Worm (Caenorhabditis elegans) whole organism, L1 larva: ENCODE data around the gene utp-20.

Source experiments
- C04F5.9 ChIP-seq: sonication (generic microtip); optimal IDR thresholded peaks from 2 replicates; lab custom pipeline; 2016; ENCODE audit warnings: missing genetic modification characterization, missing compliant biosample characterization
- C16A3.4 ChIP-seq: fragments of 150-350 bp; optimal IDR thresholded peaks from 2 replicates; lab custom pipeline; 2014; ENCODE audit warnings: missing biosample characterization, missing genetic modification characterization
- aha-1 ChIP-seq: fragments of 150-350 bp; optimal IDR thresholded peaks from 2 replicates; lab custom pipeline; 2014; ENCODE audit warnings: missing biosample characterization, missing genetic modification characterization
- aly-2 ChIP-seq: fragments of 150-350 bp; optimal IDR thresholded peaks from 2 replicates; lab custom pipeline; 2014; ENCODE audit warnings: missing biosample characterization, missing genetic modification characterization
- ama-1 ChIP-seq: fragments of 150-350 bp; optimal IDR thresholded peaks from 2 replicates; lab custom pipeline; 2014
- blmp-1 ChIP-seq: fragments of 150-350 bp; optimal IDR thresholded peaks from 2 replicates; lab custom pipeline; 2014; ENCODE audit warnings: missing biosample characterization, missing genetic modification characterization
- ces-1 ChIP-seq: fragments of 150-350 bp; optimal IDR thresholded peaks from 2 replicates; lab custom pipeline; 2014; ENCODE audit warnings: missing biosample characterization, missing genetic modification reagents, missing genetic modification characterization
- dpl-1 ChIP-seq, 3 experiments: fragments of 150-350 bp in 2 of 3; sonication (generic microtip) in 1 of 3; optimal IDR thresholded peaks; 2 replicates each; lab custom pipeline; 2014 to 2017; ENCODE audit warnings: missing biosample characterization in 3 of 3, missing genetic modification characterization in 3 of 3, missing genetic modification reagents in 3 of 3
- efl-1 ChIP-seq, 4 experiments: fragments of 150-350 bp; optimal IDR thresholded peaks in 3 of 4; peaks in 1 of 4; 1 replicate in 1 of 4; 2 replicates in 3 of 4; lab custom pipeline; 2014; ENCODE audit warnings: missing biosample characterization in 2 of 4, missing genetic modification characterization in 2 of 4, missing genetic modification reagents in 2 of 4
- efl-3 ChIP-seq: fragments of 200-800 bp; sonication (Bioruptor generic); optimal IDR thresholded peaks from 2 replicates; lab custom pipeline; 2018; ENCODE audit warnings: mild to moderate bottlenecking, missing genetic modification characterization, missing compliant biosample characterization
- egl-13 ChIP-seq: sonication (generic microtip); optimal IDR thresholded peaks from 2 replicates; lab custom pipeline; 2016; ENCODE audit warnings: missing genotype, missing genetic modification reagents, missing genetic modification characterization, missing compliant biosample characterization
- elt-2 ChIP-seq: sonication (generic microtip); optimal IDR thresholded peaks from 2 replicates; lab custom pipeline; 2016; ENCODE audit warnings: missing genetic modification characterization, mild to moderate bottlenecking, inconsistent platforms, missing compliant biosample characterization, missing genetic modification reagents
- fkh-8 ChIP-seq: sonication (generic microtip); optimal IDR thresholded peaks from 2 replicates; lab custom pipeline; 2016; ENCODE audit warnings: mild to moderate bottlenecking, missing genetic modification characterization, missing compliant biosample characterization
- grh-1 ChIP-seq: fragments of 200-800 bp; sonication (Bioruptor generic); IDR thresholded peaks from 2 replicates; pipeline ENCODE4 v1.3.6; 2022; ENCODE audit warnings: missing genetic modification reagents, missing genetic modification characterization, missing compliant biosample characterization
- hlh-17 ChIP-seq: fragments of 200-800 bp; sonication (Bioruptor generic); optimal IDR thresholded peaks from 2 replicates; lab custom pipeline; 2018; ENCODE audit warnings: missing genetic modification characterization, mild to moderate bottlenecking, missing compliant biosample characterization, moderate library complexity, borderline replicate concordance
- hlh-4 ChIP-seq: sonication (generic microtip); optimal IDR thresholded peaks from 2 replicates; lab custom pipeline; 2016; ENCODE audit warnings: mild to moderate bottlenecking, missing genetic modification characterization, missing compliant biosample characterization
- irx-1 ChIP-seq: sonication (generic microtip); optimal IDR thresholded peaks from 2 replicates; lab custom pipeline; 2016; ENCODE audit warnings: missing genetic modification characterization, missing compliant biosample characterization
- isw-1 ChIP-seq: fragments of 200-800 bp; sonication (Bioruptor generic); IDR thresholded peaks from 2 replicates; pipeline ENCODE4 v1.3.6; 2022; ENCODE audit warnings: missing genetic modification characterization, missing compliant biosample characterization
- lin-35 ChIP-seq, 2 experiments: fragments of 150-350 bp; optimal IDR thresholded peaks; 2 replicates each; lab custom pipeline; 2014; ENCODE audit warnings: missing biosample characterization in 2 of 2, missing genetic modification characterization in 2 of 2, missing genetic modification reagents in 2 of 2
- lin-39 ChIP-seq: fragments of 150-350 bp; optimal IDR thresholded peaks from 2 replicates; lab custom pipeline; 2014; ENCODE audit warnings: missing biosample characterization, missing genetic modification reagents, missing genetic modification characterization
- lsy-2 ChIP-seq, 2 experiments: fragments of 150-350 bp; optimal IDR thresholded peaks; 2 replicates each; lab custom pipeline; 2014; ENCODE audit warnings: missing biosample characterization in 2 of 2, missing genetic modification characterization in 2 of 2
- mdl-1 ChIP-seq, 2 experiments: fragments of 150-350 bp; optimal IDR thresholded peaks; 2 replicates each; lab custom pipeline; 2014 to 2017; ENCODE audit warnings: missing biosample characterization in 2 of 2, missing genetic modification characterization in 2 of 2, inconsistent platforms in 1 of 2
- mep-1 ChIP-seq: fragments of 150-350 bp; optimal IDR thresholded peaks from 2 replicates; lab custom pipeline; 2014; ENCODE audit warnings: missing biosample characterization, missing genetic modification characterization
- nhr-237 ChIP-seq: fragments of 150-350 bp; optimal IDR thresholded peaks from 2 replicates; lab custom pipeline; 2014; ENCODE audit warnings: missing biosample characterization, missing genetic modification characterization
- nhr-85 ChIP-seq: sonication (generic microtip); peaks from one replicate; lab custom pipeline; 2016; ENCODE audit warnings: missing genetic modification characterization, inconsistent platforms, missing compliant biosample characterization
- nhr-90 ChIP-seq: sonication (generic microtip); optimal IDR thresholded peaks from 2 replicates; lab custom pipeline; 2016; ENCODE audit warnings: mild to moderate bottlenecking, missing genetic modification characterization, missing compliant biosample characterization; ENCODE audit not compliant: poor library complexity
- pax-3 ChIP-seq: fragments of 200-800 bp; sonication (Bioruptor generic); optimal IDR thresholded peaks from 2 replicates; lab custom pipeline; 2018; ENCODE audit warnings: mild to moderate bottlenecking, missing genetic modification characterization, moderate library complexity, missing compliant biosample characterization
- pqm-1 ChIP-seq: sonication (generic microtip); optimal IDR thresholded peaks from 3 replicates; lab custom pipeline; 2017; ENCODE audit warnings: missing biosample characterization, missing genetic modification characterization
- snpc-4 ChIP-seq: fragments of 150-350 bp; optimal IDR thresholded peaks from 2 replicates; lab custom pipeline; 2014; ENCODE audit warnings: missing biosample characterization, missing genetic modification characterization
- sup-37 ChIP-seq: fragments of 200-800 bp; sonication (Bioruptor generic); optimal IDR thresholded peaks from 2 replicates; lab custom pipeline; 2018; ENCODE audit warnings: mild to moderate bottlenecking, missing genetic modification characterization, missing compliant biosample characterization
- tlp-1 ChIP-seq: fragments of 150-350 bp; optimal IDR thresholded peaks from 2 replicates; lab custom pipeline; 2014; ENCODE audit warnings: missing biosample characterization, missing genetic modification characterization
- unc-130 ChIP-seq: fragments of 150-350 bp; optimal IDR thresholded peaks from 2 replicates; lab custom pipeline; 2017; ENCODE audit warnings: missing biosample characterization, missing genetic modification characterization, inconsistent platforms
- unc-98 ChIP-seq: fragments of 200-800 bp; sonication (Bioruptor generic); IDR thresholded peaks from 2 replicates; pipeline ENCODE4 v1.3.6; 2022; ENCODE audit warnings: missing genetic modification characterization, missing compliant biosample characterization
- xbp-1 ChIP-seq: sonication (generic microtip); optimal IDR thresholded peaks from 2 replicates; lab custom pipeline; 2016; ENCODE audit warnings: missing genetic modification characterization, missing compliant biosample characterization
- zip-4 ChIP-seq: fragments of 200-800 bp; sonication (Bioruptor generic); optimal IDR thresholded peaks from 2 replicates; lab custom pipeline; 2018; ENCODE audit warnings: mild to moderate bottlenecking, missing genetic modification characterization, moderate library complexity, missing compliant biosample characterization

The utp-20 gene

ce11 chrII:6513357-6513756 is 22.8 kb upstream of the utp-20 start:
- TF ChIP-seq unc-130: no peak
- peak; percentile 65 for TF ChIP-seq blmp-1 (tag; lab: Kevin White, UChicago)

- TF ChIP-seq tlp-1 (tag; lab: Kevin White, UChicago) (no peak), efl-1 (optimal IDR thresholded peaks at IDR 0.05; lab: Kevin White, UChicago) (no peak), efl-1 (GFP tag; optimal IDR thresholded peaks at IDR 0.05 in 1 of 2; lab: Kevin White, UChicago) (peak in 1 of 2 experiments; percentile 9), ama-1 (lab: Kevin White, UChicago) (no peak), irx-1 (tag; lab: Kevin White, UChicago) (no peak), grh-1 (GFP tag; lab: Robert Waterston, UW) (no peak), zip-4 (no peak)
- TF ChIP-seq, all 84 proteins: peak for 1
Observed at ce11 chrII:6513911-6514310, 22.3 kb upstream of the utp-20 start, which contains the start of gene R05G9R.1. Gene R05G9R.1, minus strand, starts transcription at chrII:6514011.

DNA sequence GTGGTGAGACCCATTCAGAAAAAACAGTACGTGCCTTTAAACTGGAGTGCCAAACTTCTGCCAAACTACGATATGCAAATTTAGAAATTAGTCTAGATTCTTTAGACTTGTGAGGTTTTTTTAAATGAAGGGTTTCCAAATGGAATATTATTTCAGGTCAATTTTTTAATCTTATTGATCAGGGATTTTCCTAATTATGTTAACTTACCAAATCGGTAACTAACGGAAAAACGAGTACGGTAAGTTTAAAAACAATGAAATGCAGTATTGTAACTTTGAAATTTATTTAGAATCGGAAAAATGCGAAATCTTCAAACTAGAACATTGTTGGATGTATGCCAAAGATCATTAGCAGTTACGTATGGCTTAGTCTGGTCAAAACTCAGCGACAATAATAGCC is 19.9 kb upstream of the utp-20 start, which contains the start of gene C56E6.7:
C56E6.7 (plus strand) TSS at position 301 of the 400 bp plus-strand sequence.
- no peak for TF ChIP-seq blmp-1 (tag; lab: Kevin White, UChicago)
- no peak for TF ChIP-seq ces-1 (GFP tag; lab: Kevin White, UChicago)
- no peak for TF ChIP-seq sup-37
- TF ChIP-seq hlh-17: no peak
- no peak for TF ChIP-seq nhr-237
- TF ChIP-seq fkh-8 (tag; lab: Kevin White, UChicago): no peak
- no peak for TF ChIP-seq hlh-4
- no peak for TF ChIP-seq C16A3.4 (tag; lab: Kevin White, UChicago)
- no peak for TF ChIP-seq aly-2 (tag; lab: Kevin White, UChicago)
- no peak for TF ChIP-seq snpc-4 (tag; lab: Kevin White, UChicago)
- no peak for TF ChIP-seq irx-1 (tag; lab: Kevin White, UChicago)
- TF ChIP-seq nhr-85: no peak
- TF ChIP-seq C04F5.9 (tag; lab: Kevin White, UChicago): no peak
- TF ChIP-seq aha-1 (tag; lab: Kevin White, UChicago): no peak
- TF ChIP-seq isw-1 (GFP tag; lab: Robert Waterston, UW): no peak
- no peak for TF ChIP-seq efl-3 (GFP tag; lab: Kevin White, UChicago)
- no peak for TF ChIP-seq unc-98
- no peak for TF ChIP-seq mdl-1 (tag; optimal IDR thresholded peaks at IDR 0.05; lab: Kevin White, UChicago)
- no peak for TF ChIP-seq lin-39 (tag; lab: Kevin White, UChicago)
- no peak for TF ChIP-seq pax-3 (tag; lab: Kevin White, UChicago)

ce11 chrII:6519703-6520102 is 16.5 kb upstream of the utp-20 start:
- no peak for TF ChIP-seq aha-1 (tag; lab: Kevin White, UChicago)
- peak; percentile 1 for TF ChIP-seq blmp-1 (tag; lab: Kevin White, UChicago)
- no peak for TF ChIP-seq nhr-90 (tag; lab: Kevin White, UChicago)
- no peak for TF ChIP-seq sup-37
- TF ChIP-seq dpl-1 (GFP tag; optimal IDR thresholded peaks at IDR 0.05; lab: Kevin White, UChicago): peak in 2 of 3 experiments; percentile 47 to 64
- peak; percentile 31 for TF ChIP-seq efl-1 (optimal IDR thresholded peaks at IDR 0.05; lab: Kevin White, UChicago)
- TF ChIP-seq efl-1 (GFP tag; optimal IDR thresholded peaks at IDR 0.05 in 1 of 2; lab: Kevin White, UChicago): peak; percentile 45 to 94
- TF ChIP-seq lin-35 (GFP tag; optimal IDR thresholded peaks at IDR 0.05; lab: Kevin White, UChicago): peak in 1 of 2 experiments; percentile 67
- TF ChIP-seq mep-1: peak; percentile 39
- no peak for TF ChIP-seq egl-13 (tag; lab: Kevin White, UChicago)
- peak in 1 of 2 experiments; percentile 75 for TF ChIP-seq lsy-2 (tag; optimal IDR thresholded peaks at IDR 0.05; lab: Kevin White, UChicago)

DNA sequence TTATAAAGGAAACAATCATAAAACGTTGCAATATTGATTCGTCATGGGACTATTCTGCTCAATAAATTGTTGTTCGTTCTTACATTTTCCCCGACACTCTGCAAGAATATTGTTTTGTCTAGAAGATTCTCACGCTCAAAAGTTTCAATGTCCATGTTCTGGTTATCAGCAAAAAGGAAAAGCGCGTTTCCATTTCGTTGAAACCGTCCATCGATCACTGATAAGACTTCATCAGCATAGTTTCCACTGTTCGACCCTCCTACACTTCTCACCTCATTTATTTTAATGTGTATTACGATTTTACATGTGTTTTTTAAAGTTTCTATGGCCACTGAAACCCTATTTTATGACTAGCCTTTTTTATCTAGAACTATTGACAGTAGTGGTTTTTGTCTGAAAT is 16.1 kb upstream of the utp-20 start:
- no peak for TF ChIP-seq xbp-1
- TF ChIP-seq blmp-1 (tag; lab: Kevin White, UChicago): peak; percentile 40
- peak; percentile 45 for TF ChIP-seq pqm-1 (tag; lab: Kevin White, UChicago)
- no peak for TF ChIP-seq nhr-90 (tag; lab: Kevin White, UChicago)
- TF ChIP-seq elt-2 (tag; lab: Kevin White, UChicago): peak; percentile 57
- TF ChIP-seq efl-1 (optimal IDR thresholded peaks at IDR 0.05; lab: Kevin White, UChicago): no peak
- peak in 1 of 2 experiments; percentile 87 for TF ChIP-seq efl-1 (GFP tag; optimal IDR thresholded peaks at IDR 0.05 in 1 of 2; lab: Kevin White, UChicago)
